Worm (Caenorhabditis elegans) whole organism, late embryonic: ENCODE data around the gene acl-8.

Experiments used
- Y22D7AL.16 ChIP-seq: sonication (generic microtip); optimal IDR thresholded peaks from 2 replicates; lab custom pipeline; 2016; ENCODE audit warnings: missing genetic modification characterization, missing compliant biosample characterization
- ama-1 ChIP-seq: fragments of 150-350 bp; optimal IDR thresholded peaks from 2 replicates; lab custom pipeline; 2014
- ceh-2 ChIP-seq: sonication (generic microtip); optimal IDR thresholded peaks from 2 replicates; lab custom pipeline; 2016; ENCODE audit warnings: missing genotype, missing genetic modification characterization, missing compliant biosample characterization
- elt-2 ChIP-seq: sonication (generic microtip); optimal IDR thresholded peaks from 2 replicates; lab custom pipeline; 2016; ENCODE audit warnings: missing genetic modification reagents, missing genetic modification characterization, missing compliant biosample characterization
- elt-4 ChIP-seq: sonication (generic microtip); optimal IDR thresholded peaks from 2 replicates; lab custom pipeline; 2016; ENCODE audit warnings: missing genetic modification characterization, missing compliant biosample characterization
- nfya-1 ChIP-seq: sonication (generic microtip); optimal IDR thresholded peaks from 2 replicates; lab custom pipeline; 2017; ENCODE audit warnings: missing genetic modification characterization, mild to moderate bottlenecking, missing compliant biosample characterization, antibody characterized with exemption, moderate library complexity
- nhr-11 ChIP-seq: fragments of 150-350 bp; optimal IDR thresholded peaks from 2 replicates; lab custom pipeline; 2014; ENCODE audit warnings: missing biosample characterization, missing genetic modification characterization
- pax-1 ChIP-seq: fragments of 150-350 bp; optimal IDR thresholded peaks from 2 replicates; lab custom pipeline; 2014; ENCODE audit warnings: missing biosample characterization, missing genetic modification characterization
- pha-4 ChIP-seq: fragments of 150-350 bp; optimal IDR thresholded peaks from 2 replicates; lab custom pipeline; 2018; ENCODE audit warnings: missing biosample characterization, missing genetic modification reagents, missing genetic modification characterization
- sox-2 ChIP-seq: fragments of 200-800 bp; sonication (Bioruptor generic); IDR thresholded peaks from 2 replicates; pipeline ENCODE4 v1.3.6; 2022; ENCODE audit warnings: missing genetic modification reagents, missing genetic modification characterization, missing compliant biosample characterization
- sox-4 ChIP-seq: sonication (generic microtip); optimal IDR thresholded peaks from 2 replicates; lab custom pipeline; 2017; ENCODE audit warnings: mild to moderate bottlenecking, missing genetic modification characterization, inconsistent platforms, missing compliant biosample characterization

- TF ChIP-seq pha-4 (tag; lab: Kevin White, UChicago) (no peak), pax-1 (no peak), ama-1 (no peak), elt-4 (tag; lab: Kevin White, UChicago) (no peak), nfya-1 (no peak), sox-4 (tag; lab: Kevin White, UChicago) (no peak), elt-2 (no peak), Y22D7AL.16 (tag; lab: Kevin White, UChicago) (no peak), sox-2 (GFP tag; lab: Robert Waterston, UW) (no peak), nhr-11 (tag; lab: Kevin White, UChicago) (no peak), ceh-2 (tag; lab: Kevin White, UChicago) (no peak)
Observed at ce11 chrV:6485109-6485508, 34.4 kb downstream of the acl-8 start.
